Fruit fly (Drosophila melanogaster) whole organism, embryonic: ENCODE results near the gene CG2691.
A peak's percentile ranks its signal among the peaks of the same experiment; 100 is the strongest.

ENCODE experiments used
- Ada2b ChIP-seq: fragments of 200-800 bp; sonication (Bioruptor generic); IDR thresholded peaks from 2 replicates; pipeline ENCODE4 v1.3.6; 2022; ENCODE audit warnings: missing biosample characterization, missing genetic modification characterization
- Aef1 ChIP-seq: fragments of 200-800 bp; sonication (Bioruptor generic); IDR thresholded peaks from 3 replicates; pipeline ENCODE4 v1.3.6; 2022; ENCODE audit warnings: missing biosample characterization, missing genetic modification characterization
- CG1024 ChIP-seq: fragments of 200-800 bp; sonication (Bioruptor generic); IDR thresholded peaks from 2 replicates; pipeline ENCODE4 v1.3.6; 2022; ENCODE audit warnings: missing biosample characterization, missing genetic modification characterization
- CG12659 ChIP-seq: fragments of 200-800 bp; sonication (Bioruptor generic); optimal IDR thresholded peaks from 3 replicates; lab custom pipeline; 2017; ENCODE audit warnings: mild to moderate bottlenecking, missing biosample characterization, missing genetic modification reagents, missing genetic modification characterization
- CG12744 ChIP-seq: fragments of 200-800 bp; sonication (Bioruptor generic); optimal IDR thresholded peaks from 2 replicates; lab custom pipeline; 2016; ENCODE audit warnings: missing biosample characterization, missing genetic modification characterization
- CG15073 ChIP-seq: fragments of 200-800 bp; sonication (Bioruptor generic); optimal IDR thresholded peaks from 2 replicates; lab custom pipeline; 2016; ENCODE audit warnings: missing biosample characterization, missing genetic modification characterization
- CG1529 ChIP-seq: fragments of 200-800 bp; sonication (Bioruptor generic); optimal IDR thresholded peaks from 3 replicates; lab custom pipeline; 2018; ENCODE audit warnings: missing biosample characterization, missing genetic modification characterization
- CG15696 ChIP-seq: fragments of 200-800 bp; sonication (Bioruptor generic); optimal IDR thresholded peaks from 2 replicates; lab custom pipeline; 2019; ENCODE audit warnings: missing biosample characterization, mild to moderate bottlenecking, missing genetic modification characterization, moderate library complexity
- CG17359 ChIP-seq: fragments of 200-800 bp; sonication (Bioruptor generic); optimal IDR thresholded peaks from 3 replicates; lab custom pipeline; 2018; ENCODE audit warnings: missing biosample characterization, mild to moderate bottlenecking, missing genetic modification characterization, moderate library complexity
- CG2120 ChIP-seq: fragments of 200-800 bp; sonication (Bioruptor generic); optimal IDR thresholded peaks from 3 replicates; lab custom pipeline; 2016; ENCODE audit warnings: missing biosample characterization, missing genetic modification characterization
- CG2875 ChIP-seq: fragments of 200-800 bp; sonication (Bioruptor generic); optimal IDR thresholded peaks from 2 replicates; lab custom pipeline; 2017; ENCODE audit warnings: missing biosample characterization, mild to moderate bottlenecking, missing genetic modification characterization, missing genetic modification reagents
- CG30403 ChIP-seq: fragments of 200-800 bp; sonication (Bioruptor generic); optimal IDR thresholded peaks from 3 replicates; lab custom pipeline; 2016; ENCODE audit warnings: missing biosample characterization, missing genetic modification characterization
- CG34376 ChIP-seq: fragments of 200-800 bp; sonication (Bioruptor generic); optimal IDR thresholded peaks from 2 replicates; lab custom pipeline; 2018; ENCODE audit warnings: missing biosample characterization, mild to moderate bottlenecking, missing genetic modification characterization
- CG4328 ChIP-seq: fragments of 200-800 bp; sonication (Bioruptor generic); optimal IDR thresholded peaks from 3 replicates; lab custom pipeline; 2017; ENCODE audit warnings: missing biosample characterization, missing genetic modification reagents, missing genetic modification characterization
- CG4360 ChIP-seq: fragments of 200-800 bp; sonication (Bioruptor generic); IDR thresholded peaks from 2 replicates; pipeline ENCODE4 v1.3.6; 2022; ENCODE audit warnings: missing biosample characterization, missing genetic modification characterization
- CG4404 ChIP-seq: fragments of 200-800 bp; sonication (Bioruptor generic); IDR thresholded peaks from 2 replicates; pipeline ENCODE4 v1.3.6; 2022; ENCODE audit warnings: missing biosample characterization, missing genetic modification characterization
- CG4617 ChIP-seq: fragments of 200-800 bp; sonication (Bioruptor generic); optimal IDR thresholded peaks from 3 replicates; lab custom pipeline; 2016; ENCODE audit warnings: missing biosample characterization, missing genetic modification characterization, borderline replicate concordance
- CG5180 ChIP-seq: fragments of 200-800 bp; sonication (Bioruptor generic); optimal IDR thresholded peaks from 3 replicates; lab custom pipeline; 2017; ENCODE audit warnings: missing biosample characterization, missing genetic modification characterization, mild to moderate bottlenecking, moderate library complexity, missing genetic modification reagents
- CG7372 ChIP-seq: fragments of 200-800 bp; sonication (Bioruptor generic); IDR thresholded peaks from 2 replicates; pipeline ENCODE4 v1.3.6; 2022; ENCODE audit warnings: missing biosample characterization, missing genetic modification characterization
- CG7839 ChIP-seq: fragments of 200-800 bp; sonication (Bioruptor generic); optimal IDR thresholded peaks from 3 replicates; lab custom pipeline; 2018; ENCODE audit warnings: missing biosample characterization, mild to moderate bottlenecking, missing genetic modification characterization, moderate library complexity
- CG8765 ChIP-seq: fragments of 200-800 bp; sonication (Bioruptor generic); IDR thresholded peaks from 2 replicates; pipeline ENCODE4 v1.3.6; 2022; ENCODE audit warnings: missing biosample characterization, missing genetic modification characterization
- CG9932 ChIP-seq: fragments of 200-800 bp; sonication (Bioruptor generic); IDR thresholded peaks from 2 replicates; pipeline ENCODE4 v1.3.6; 2022; ENCODE audit warnings: missing biosample characterization, missing genetic modification characterization
- Dfd ChIP-seq, 2 experiments: fragments of >200 bp; optimal IDR thresholded peaks; 2 replicates each; lab custom pipeline; 2017; ENCODE audit warnings: missing biosample characterization in 2 of 2, missing genetic modification characterization in 2 of 2
- Dip2 ChIP-seq: fragments of 200-800 bp; sonication (Bioruptor generic); IDR thresholded peaks from 2 replicates; pipeline ENCODE4 v1.3.6; 2022; ENCODE audit warnings: missing biosample characterization, missing genetic modification characterization
- Dip3 ChIP-seq: fragments of 200-800 bp; sonication (Bioruptor generic); optimal IDR thresholded peaks from 3 replicates; lab custom pipeline; 2016; ENCODE audit warnings: missing biosample characterization, missing genetic modification characterization
- Dref ChIP-seq: fragments of 200-800 bp; sonication (Bioruptor generic); IDR thresholded peaks from 2 replicates; pipeline ENCODE4 v1.3.6; 2022; ENCODE audit warnings: missing biosample characterization, missing genetic modification characterization
- Gug ChIP-seq: fragments of 200-800 bp; sonication (Bioruptor generic); IDR thresholded peaks from 4 replicates; pipeline ENCODE4 v1.3.6; 2022; ENCODE audit warnings: missing biosample characterization, missing genetic modification characterization
- HLH4C ChIP-seq: fragments of 200-800 bp; sonication (Bioruptor generic); IDR thresholded peaks from 3 replicates; pipeline ENCODE4 v1.3.6; 2022; ENCODE audit warnings: missing biosample characterization, missing genetic modification characterization; ENCODE audit not compliant: partially characterized antibody
- Hr78 ChIP-seq, 2 experiments: fragments of 200-800 bp in 1 of 2; fragments of >200 bp in 1 of 2; sonication (Bioruptor generic) in 1 of 2; optimal IDR thresholded peaks; 2 replicates each; lab custom pipeline; 2017 to 2019; ENCODE audit warnings: missing biosample characterization in 2 of 2, missing genetic modification characterization in 2 of 2, mild to moderate bottlenecking in 1 of 2, moderate library complexity in 1 of 2
- Jarid2 ChIP-seq: fragments of 200-800 bp; sonication (Bioruptor generic); optimal IDR thresholded peaks from 3 replicates; lab custom pipeline; 2017; ENCODE audit warnings: mild to moderate bottlenecking, missing biosample characterization, missing genetic modification reagents, missing genetic modification characterization
- NfI ChIP-seq: fragments of 200-800 bp; sonication (Bioruptor generic); optimal IDR thresholded peaks from 3 replicates; lab custom pipeline; 2018; ENCODE audit warnings: missing biosample characterization, mild to moderate bottlenecking, missing genetic modification characterization, moderate library complexity
- Ptx1 ChIP-seq: fragments of 200-800 bp; sonication (Bioruptor generic); IDR thresholded peaks from 2 replicates; pipeline ENCODE4 v1.3.6; 2022; ENCODE audit warnings: missing biosample characterization, missing genetic modification characterization
- Rx ChIP-seq: fragments of 200-800 bp; sonication (Bioruptor generic); IDR thresholded peaks from 2 replicates; pipeline ENCODE4 v1.3.6; 2022; ENCODE audit warnings: missing biosample characterization, missing genetic modification characterization
- Sox100B ChIP-seq: fragments of 200-800 bp; sonication (Bioruptor generic); optimal IDR thresholded peaks from 3 replicates; lab custom pipeline; 2018; ENCODE audit warnings: missing biosample characterization, mild to moderate bottlenecking, missing genetic modification characterization
- Xbp1 ChIP-seq: fragments of 200-800 bp; sonication (Bioruptor generic); optimal IDR thresholded peaks from 3 replicates; lab custom pipeline; 2016; ENCODE audit warnings: missing biosample characterization, mild to moderate bottlenecking, missing genetic modification characterization
- ci ChIP-seq: fragments of 200-800 bp; sonication (Bioruptor generic); IDR thresholded peaks from 3 replicates; pipeline ENCODE4 v1.3.6; 2022; ENCODE audit warnings: missing biosample characterization, missing genetic modification characterization
- crp ChIP-seq, 2 experiments: fragments of 200-800 bp; sonication (Bioruptor generic); optimal IDR thresholded peaks; 2 replicates in 1 of 2; 3 replicates in 1 of 2; lab custom pipeline; 2017; ENCODE audit warnings: missing biosample characterization in 2 of 2, missing genetic modification characterization in 2 of 2, mild to moderate bottlenecking in 1 of 2, moderate library complexity in 1 of 2
- da ChIP-seq: fragments of 200-800 bp; sonication (Bioruptor generic); optimal IDR thresholded peaks from 2 replicates; lab custom pipeline; 2016; ENCODE audit warnings: missing biosample characterization, missing genetic modification characterization
- dan ChIP-seq: fragments of 200-800 bp; sonication (Bioruptor generic); IDR thresholded peaks from 2 replicates; pipeline ENCODE4 v1.3.6; 2022; ENCODE audit warnings: missing biosample characterization, missing genetic modification characterization
- dmrt99B ChIP-seq: fragments of 200-800 bp; sonication (Bioruptor generic); optimal IDR thresholded peaks from 2 replicates; lab custom pipeline; 2018; ENCODE audit warnings: missing biosample characterization, mild to moderate bottlenecking, missing genetic modification characterization, moderate library complexity
- jumu ChIP-seq: fragments of 200-800 bp; sonication (Bioruptor generic); optimal IDR thresholded peaks from 3 replicates; lab custom pipeline; 2016; ENCODE audit warnings: missing biosample characterization, missing genetic modification characterization
- nmo ChIP-seq: fragments of 200-800 bp; sonication (Bioruptor generic); optimal IDR thresholded peaks from 2 replicates; lab custom pipeline; 2018; ENCODE audit warnings: missing biosample characterization, mild to moderate bottlenecking, missing genetic modification characterization, moderate library complexity
- p53 ChIP-seq: fragments of 200-800 bp; sonication (Bioruptor generic); optimal IDR thresholded peaks from 2 replicates; lab custom pipeline; 2016; ENCODE audit warnings: missing biosample characterization, missing genetic modification characterization
- prd ChIP-seq, 3 experiments: fragments of >200 bp in 2 of 3; fragments of 200-800 bp in 1 of 3; sonication (Bioruptor generic) in 1 of 3; optimal IDR thresholded peaks in 2 of 3; IDR thresholded peaks in 1 of 3; 2 replicates in 2 of 3; 3 replicates in 1 of 3; pipeline versions ENCODE4 v1.3.6 to Lab custom; 2017 to 2022; ENCODE audit warnings: missing biosample characterization in 1 of 3, missing genetic modification characterization in 1 of 3
- row ChIP-seq: fragments of 200-800 bp; sonication (Bioruptor generic); IDR thresholded peaks from 3 replicates; pipeline ENCODE4 v1.3.6; 2022; ENCODE audit warnings: missing biosample characterization, missing genetic modification characterization
- salm ChIP-seq: fragments of 200-800 bp; sonication (Bioruptor generic); optimal IDR thresholded peaks from 2 replicates; lab custom pipeline; 2018; ENCODE audit warnings: missing biosample characterization, mild to moderate bottlenecking, missing genetic modification characterization
- slbo ChIP-seq: fragments of 200-800 bp; sonication (Bioruptor generic); IDR thresholded peaks from 2 replicates; pipeline ENCODE4 v1.3.6; 2022; ENCODE audit warnings: missing biosample characterization, missing genetic modification characterization
- trem ChIP-seq: fragments of 200-800 bp; optimal IDR thresholded peaks from 3 replicates; lab custom pipeline; 2019; ENCODE audit warnings: missing biosample characterization, mild to moderate bottlenecking, missing genetic modification characterization, moderate library complexity
- vfl ChIP-seq: fragments of 200-800 bp; sonication (Bioruptor generic); optimal IDR thresholded peaks from 2 replicates; lab custom pipeline; 2016; ENCODE audit warnings: missing biosample characterization, missing genetic modification characterization

CG2691 gene

dm6 chrX:13630290-13630900 is 6.2 kb upstream of the CG2691 start (continued):
- TF ChIP-seq Aef1 (GFP tag; lab: Robert Waterston, UW): no peak
- TF ChIP-seq CG5180 (GFP tag; lab: Kevin White, UChicago): no peak
- no peak for TF ChIP-seq Dip2 (GFP tag; lab: Robert Waterston, UW)
- TF ChIP-seq Dip3 (GFP tag; lab: Kevin White, UChicago): peak; percentile 20
- peak; percentile 41 for TF ChIP-seq Xbp1 (GFP tag; lab: Kevin White, UChicago)
- no peak for TF ChIP-seq CG7372 (GFP tag; lab: Robert Waterston, UW)
- TF ChIP-seq CG30403 (GFP tag; lab: Kevin White, UChicago): peak; percentile 35
- TF ChIP-seq Dref (GFP tag; lab: Robert Waterston, UW): no peak
- no peak for TF ChIP-seq CG4328 (GFP tag; lab: Kevin White, UChicago)
- TF ChIP-seq salm (tag; lab: Kevin White, UChicago): no peak
- no peak for TF ChIP-seq Sox100B (GFP tag; lab: Kevin White, UChicago)
- no peak for TF ChIP-seq CG9932 (GFP tag; lab: Robert Waterston, UW)
- no peak for TF ChIP-seq vfl (GFP tag; lab: Kevin White, UChicago)
- TF ChIP-seq CG8765 (GFP tag; lab: Robert Waterston, UW): 0 out of 2 replicates have a peak, but pooled peaks have one; percentile 15
- no peak for TF ChIP-seq trem (tag; lab: Kevin White, UChicago)
- TF ChIP-seq CG12659: peak; percentile 1
- TF ChIP-seq Ada2b: peak; percentile 22; the same call in 1 of the 2 replicates
- no peak for TF ChIP-seq CG12744 (GFP tag; lab: Kevin White, UChicago)
- TF ChIP-seq CG4404 (GFP tag; lab: Robert Waterston, UW): no peak
- peak; percentile 8 for TF ChIP-seq CG2875 (GFP tag; lab: Kevin White, UChicago)
- no peak for TF ChIP-seq HLH4C (GFP tag; lab: Robert Waterston, UW)
- TF ChIP-seq CG17359 (tag; lab: Kevin White, UChicago): peak; percentile 30
- no peak for TF ChIP-seq jumu (GFP tag; lab: Kevin White, UChicago)
- no peak for TF ChIP-seq CG4617 (GFP tag; lab: Kevin White, UChicago)
- TF ChIP-seq Jarid2: no peak
- peak; percentile 45 for TF ChIP-seq dmrt99B (tag; lab: Kevin White, UChicago)
- TF ChIP-seq ci: peak; percentile 53; the same call in 1 of the 3 replicates
- TF ChIP-seq CG1529 (GFP tag; lab: Kevin White, UChicago): no peak
- peak; percentile 41; the same call in 1 of the 3 replicates for TF ChIP-seq row (GFP tag; lab: Robert Waterston, UW)
- TF ChIP-seq slbo (GFP tag; lab: Robert Waterston, UW): peak; percentile 21; the same call in 1 of the 2 replicates
- no peak for TF ChIP-seq CG34376
- no peak for TF ChIP-seq CG15073 (GFP tag; lab: Kevin White, UChicago)
- no peak for TF ChIP-seq crp (GFP tag; optimal IDR thresholded peaks at IDR 0.05; lab: Kevin White, UChicago)
- peak; percentile 48 for TF ChIP-seq CG7839 (tag; lab: Kevin White, UChicago)
- TF ChIP-seq Gug (GFP tag; lab: Robert Waterston, UW): no peak
- TF ChIP-seq Dfd (GFP tag; optimal IDR thresholded peaks at IDR 0.05; lab: Kevin White, UChicago): no peak
- no peak for TF ChIP-seq p53
- TF ChIP-seq CG15696: no peak
- no peak for TF ChIP-seq CG1024 (GFP tag; lab: Robert Waterston, UW)
- no peak for TF ChIP-seq CG4360
- no peak for TF ChIP-seq Rx (GFP tag; lab: Robert Waterston, UW)
- TF ChIP-seq CG2120 (GFP tag; lab: Kevin White, UChicago): peak; percentile 24
- no peak for TF ChIP-seq prd (optimal IDR thresholded peaks at IDR 0.05; lab: Kevin White, UChicago)
- TF ChIP-seq prd (GFP tag; IDR thresholded peaks at IDR 0.05; lab: Robert Waterston, UW): peak; percentile 46; the same call in 1 of the 3 replicates
- no peak for TF ChIP-seq NfI (GFP tag; lab: Kevin White, UChicago)
- TF ChIP-seq Hr78 (GFP tag; optimal IDR thresholded peaks at IDR 0.05; lab: Kevin White, UChicago): no peak
- no peak for TF ChIP-seq da (GFP tag; lab: Kevin White, UChicago)
- TF ChIP-seq nmo (GFP tag; lab: Kevin White, UChicago): peak; percentile 32
- TF ChIP-seq Ptx1: peak; percentile 50; the same call in 1 of the 2 replicates
- no peak for TF ChIP-seq dan (GFP tag; lab: Robert Waterston, UW)
